Fruit fly (Drosophila melanogaster) whole organism, embryonic: ENCODE results near the gene Ac13E.

Experiments
- CG10979 ChIP-seq: fragments of 200-800 bp; sonication (Bioruptor generic); optimal IDR thresholded peaks from 2 replicates; lab custom pipeline; 2018; ENCODE audit warnings: missing biosample characterization, mild to moderate bottlenecking, missing genetic modification characterization, moderate library complexity
- CG12155 ChIP-seq: fragments of 200-800 bp; sonication (Bioruptor generic); optimal IDR thresholded peaks from 3 replicates; lab custom pipeline; 2016; ENCODE audit warnings: missing biosample characterization, missing genetic modification characterization
- CG17829 ChIP-seq: fragments of 200-800 bp; optimal IDR thresholded peaks from 2 replicates; lab custom pipeline; 2019; ENCODE audit warnings: missing biosample characterization, mild to moderate bottlenecking, missing genetic modification characterization, moderate library complexity
- CG17912 ChIP-seq: fragments of 200-800 bp; sonication (Bioruptor generic); optimal IDR thresholded peaks from 2 replicates; lab custom pipeline; 2018; ENCODE audit warnings: missing biosample characterization, mild to moderate bottlenecking, missing genetic modification characterization
- CG18476 ChIP-seq: fragments of 200-800 bp; sonication (Bioruptor generic); optimal IDR thresholded peaks from 2 replicates; lab custom pipeline; 2016; ENCODE audit warnings: missing biosample characterization, mild to moderate bottlenecking, missing genetic modification characterization
- CG18599 ChIP-seq: fragments of 200-800 bp; sonication (Bioruptor generic); optimal IDR thresholded peaks from 3 replicates; lab custom pipeline; 2017; ENCODE audit warnings: missing biosample characterization, missing genetic modification characterization, mild to moderate bottlenecking, moderate library complexity, missing genetic modification reagents
- CG18764 ChIP-seq: fragments of 200-800 bp; sonication (Bioruptor generic); optimal IDR thresholded peaks from 3 replicates; lab custom pipeline; 2016; ENCODE audit warnings: missing biosample characterization, missing genetic modification characterization
- CG2712 ChIP-seq: fragments of 200-800 bp; optimal IDR thresholded peaks from 3 replicates; lab custom pipeline; 2019; ENCODE audit warnings: missing biosample characterization, mild to moderate bottlenecking, missing genetic modification characterization, moderate library complexity
- CG2875 ChIP-seq: fragments of 200-800 bp; sonication (Bioruptor generic); optimal IDR thresholded peaks from 2 replicates; lab custom pipeline; 2017; ENCODE audit warnings: missing biosample characterization, mild to moderate bottlenecking, missing genetic modification characterization, missing genetic modification reagents
- CG3847 ChIP-seq: fragments of 200-800 bp; sonication (Bioruptor generic); IDR thresholded peaks from 2 replicates; pipeline ENCODE4 v1.3.6; 2022; ENCODE audit warnings: missing biosample characterization, missing genetic modification characterization
- CG4328 ChIP-seq: fragments of 200-800 bp; sonication (Bioruptor generic); optimal IDR thresholded peaks from 3 replicates; lab custom pipeline; 2017; ENCODE audit warnings: missing biosample characterization, missing genetic modification reagents, missing genetic modification characterization
- CG6765 ChIP-seq: fragments of 200-800 bp; sonication (Bioruptor generic); optimal IDR thresholded peaks from 3 replicates; lab custom pipeline; 2017; ENCODE audit warnings: missing biosample characterization, mild to moderate bottlenecking, missing genetic modification characterization
- CG9609 ChIP-seq: fragments of 200-800 bp; sonication (Bioruptor generic); optimal IDR thresholded peaks from 3 replicates; lab custom pipeline; 2016; ENCODE audit warnings: missing biosample characterization, missing genetic modification characterization
- CG9797 ChIP-seq: fragments of 200-800 bp; sonication (Bioruptor generic); optimal IDR thresholded peaks from 3 replicates; lab custom pipeline; 2018; ENCODE audit warnings: missing biosample characterization, mild to moderate bottlenecking, missing genetic modification characterization
- Dad ChIP-seq: fragments of 200-800 bp; sonication (Bioruptor generic); optimal IDR thresholded peaks from 3 replicates; lab custom pipeline; 2016; ENCODE audit warnings: missing biosample characterization, missing genetic modification characterization
- Deaf1 ChIP-seq: fragments of 200-800 bp; optimal IDR thresholded peaks from 3 replicates; lab custom pipeline; 2019; ENCODE audit warnings: missing biosample characterization, mild to moderate bottlenecking, missing genetic modification characterization, moderate library complexity
- Dek ChIP-seq: fragments of 200-800 bp; sonication (Bioruptor generic); optimal IDR thresholded peaks from 3 replicates; lab custom pipeline; 2019; ENCODE audit warnings: missing biosample characterization, mild to moderate bottlenecking, missing genetic modification characterization, moderate library complexity
- Doc2 ChIP-seq: fragments of 200-800 bp; sonication (Bioruptor generic); IDR thresholded peaks from 2 replicates; pipeline ENCODE4 v1.3.6; 2022; ENCODE audit warnings: missing biosample characterization, missing genetic modification characterization
- Hr78 ChIP-seq, 2 experiments: fragments of 200-800 bp in 1 of 2; fragments of >200 bp in 1 of 2; sonication (Bioruptor generic) in 1 of 2; optimal IDR thresholded peaks; 2 replicates each; lab custom pipeline; 2017 to 2019; ENCODE audit warnings: missing biosample characterization in 2 of 2, missing genetic modification characterization in 2 of 2, mild to moderate bottlenecking in 1 of 2, moderate library complexity in 1 of 2
- Hsf ChIP-seq: fragments of 200-800 bp; sonication (Bioruptor generic); optimal IDR thresholded peaks from 3 replicates; lab custom pipeline; 2016; ENCODE audit warnings: missing biosample characterization, missing genetic modification characterization
- Neu2 ChIP-seq: fragments of 200-800 bp; sonication (Bioruptor generic); optimal IDR thresholded peaks from 3 replicates; lab custom pipeline; 2016; ENCODE audit warnings: missing biosample characterization, missing genetic modification characterization, borderline replicate concordance
- Nf-YA ChIP-seq: fragments of 200-800 bp; sonication (Bioruptor generic); IDR thresholded peaks from 2 replicates; pipeline ENCODE4 v1.3.6; 2022; ENCODE audit warnings: missing biosample characterization, missing genetic modification characterization
- Opbp ChIP-seq: fragments of 200-800 bp; sonication (Bioruptor generic); IDR thresholded peaks from 3 replicates; pipeline ENCODE4 v1.3.6; 2022; ENCODE audit warnings: missing biosample characterization, missing genetic modification characterization; ENCODE audit not compliant: partially characterized antibody
- Pdp1 ChIP-seq, 2 experiments: fragments of 200-800 bp; sonication (Bioruptor generic); optimal IDR thresholded peaks; 3 replicates each; lab custom pipeline; 2016; ENCODE audit warnings: missing biosample characterization in 2 of 2, missing genetic modification characterization in 2 of 2, mild to moderate bottlenecking in 1 of 2, moderate library complexity in 1 of 2
- Rfx ChIP-seq: fragments of 200-800 bp; sonication (Bioruptor generic); IDR thresholded peaks from 2 replicates; pipeline ENCODE4 v1.3.6; 2022; ENCODE audit warnings: missing biosample characterization, missing genetic modification characterization
- Sin3A ChIP-seq: fragments of >200 bp; optimal IDR thresholded peaks from 2 replicates; lab custom pipeline; 2018
- Sox102F ChIP-seq: fragments of 200-800 bp; sonication (Bioruptor generic); optimal IDR thresholded peaks from 2 replicates; lab custom pipeline; 2018; ENCODE audit warnings: missing biosample characterization, mild to moderate bottlenecking, missing genetic modification characterization, moderate library complexity
- Taf1 ChIP-seq: fragments of 200-800 bp; sonication (Bioruptor generic); IDR thresholded peaks from 2 replicates; pipeline ENCODE4 v1.3.6; 2022; ENCODE audit warnings: missing biosample characterization, missing genetic modification characterization
- Tbp ChIP-seq: fragments of >200 bp; optimal IDR thresholded peaks from 2 replicates; lab custom pipeline; 2018; ENCODE audit warnings: missing biosample characterization, missing genetic modification characterization
- YL-1 ChIP-seq: fragments of 200-800 bp; sonication (Bioruptor generic); optimal IDR thresholded peaks from 3 replicates; lab custom pipeline; 2017; ENCODE audit warnings: missing biosample characterization, mild to moderate bottlenecking, missing genetic modification characterization
- ac ChIP-seq: fragments of 200-800 bp; sonication (Bioruptor generic); optimal IDR thresholded peaks from 3 replicates; lab custom pipeline; 2017; ENCODE audit warnings: missing biosample characterization, mild to moderate bottlenecking, missing genetic modification characterization
- ash1 ChIP-seq: fragments of 200-800 bp; sonication (Bioruptor generic); optimal IDR thresholded peaks from 2 replicates; lab custom pipeline; 2018; ENCODE audit warnings: missing biosample characterization, mild to moderate bottlenecking, missing genetic modification characterization
- az2 ChIP-seq: fragments of 200-800 bp; sonication (Bioruptor generic); optimal IDR thresholded peaks from 3 replicates; lab custom pipeline; 2016; ENCODE audit warnings: missing biosample characterization, missing genetic modification characterization
- bcd ChIP-seq: fragments of 200-800 bp; sonication (Bioruptor generic); optimal IDR thresholded peaks from 2 replicates; lab custom pipeline; 2017; ENCODE audit warnings: missing biosample characterization, mild to moderate bottlenecking, missing genetic modification characterization
- bsh ChIP-seq, 2 experiments: fragments of 200-800 bp; sonication (Bioruptor generic); optimal IDR thresholded peaks; 2 replicates each; lab custom pipeline; 2017 to 2018; ENCODE audit warnings: mild to moderate bottlenecking in 2 of 2, missing biosample characterization in 2 of 2, missing genetic modification characterization in 2 of 2, moderate library complexity in 1 of 2
- btn ChIP-seq: fragments of 200-800 bp; sonication (Bioruptor generic); optimal IDR thresholded peaks from 2 replicates; lab custom pipeline; 2016; ENCODE audit warnings: missing biosample characterization, missing genetic modification characterization
- cad ChIP-seq: fragments of >200 bp; optimal IDR thresholded peaks from 2 replicates; lab custom pipeline; 2017; ENCODE audit warnings: missing biosample characterization, missing genetic modification characterization
- chif ChIP-seq, 2 experiments: fragments of 200-800 bp; sonication (Bioruptor generic); optimal IDR thresholded peaks; 3 replicates each; lab custom pipeline; 2016; ENCODE audit warnings: missing biosample characterization in 2 of 2, missing genetic modification characterization in 2 of 2
- ci ChIP-seq: fragments of 200-800 bp; sonication (Bioruptor generic); IDR thresholded peaks from 3 replicates; pipeline ENCODE4 v1.3.6; 2022; ENCODE audit warnings: missing biosample characterization, missing genetic modification characterization
- cwo ChIP-seq: fragments of 200-800 bp; sonication (Bioruptor generic); optimal IDR thresholded peaks from 3 replicates; lab custom pipeline; 2017; ENCODE audit warnings: missing biosample characterization, missing genetic modification characterization, mild to moderate bottlenecking, moderate library complexity, missing genetic modification reagents
- da ChIP-seq: fragments of 200-800 bp; sonication (Bioruptor generic); optimal IDR thresholded peaks from 2 replicates; lab custom pipeline; 2016; ENCODE audit warnings: missing biosample characterization, missing genetic modification characterization
- dan ChIP-seq: fragments of 200-800 bp; sonication (Bioruptor generic); IDR thresholded peaks from 2 replicates; pipeline ENCODE4 v1.3.6; 2022; ENCODE audit warnings: missing biosample characterization, missing genetic modification characterization
- ems ChIP-seq: fragments of 200-800 bp; sonication (Bioruptor generic); optimal IDR thresholded peaks from 3 replicates; lab custom pipeline; 2016; ENCODE audit warnings: missing biosample characterization, missing genetic modification characterization
- gcm ChIP-seq: fragments of 200-800 bp; sonication (Bioruptor generic); optimal IDR thresholded peaks from 2 replicates; lab custom pipeline; 2019; ENCODE audit warnings: missing biosample characterization, mild to moderate bottlenecking, missing genetic modification characterization, moderate library complexity
- knrl ChIP-seq: fragments of 200-800 bp; sonication (Bioruptor generic); IDR thresholded peaks from 3 replicates; pipeline ENCODE4 v1.3.6; 2022; ENCODE audit warnings: missing biosample characterization, missing genetic modification characterization; ENCODE audit not compliant: partially characterized antibody
- pb ChIP-seq: fragments of 200-800 bp; sonication (Bioruptor generic); optimal IDR thresholded peaks from 3 replicates; lab custom pipeline; 2016; ENCODE audit warnings: missing biosample characterization, missing genetic modification characterization
- psq ChIP-seq: fragments of 200-800 bp; sonication (Bioruptor generic); optimal IDR thresholded peaks from 2 replicates; lab custom pipeline; 2017; ENCODE audit warnings: missing biosample characterization, missing genetic modification characterization
- ro ChIP-seq: fragments of 200-800 bp; sonication (Bioruptor generic); IDR thresholded peaks from 2 replicates; pipeline ENCODE4 v1.3.6; 2022; ENCODE audit warnings: missing biosample characterization, missing genetic modification characterization
- schlank ChIP-seq: fragments of 200-800 bp; sonication (Bioruptor generic); optimal IDR thresholded peaks from 2 replicates; lab custom pipeline; 2018; ENCODE audit warnings: missing biosample characterization, mild to moderate bottlenecking, missing genetic modification characterization
- sna ChIP-seq: fragments of 200-800 bp; sonication (Bioruptor generic); IDR thresholded peaks from 2 replicates; pipeline ENCODE4 v1.3.6; 2022; ENCODE audit warnings: missing biosample characterization, missing genetic modification characterization; ENCODE audit not compliant: partially characterized antibody

Gene Ac13E

DNA sequence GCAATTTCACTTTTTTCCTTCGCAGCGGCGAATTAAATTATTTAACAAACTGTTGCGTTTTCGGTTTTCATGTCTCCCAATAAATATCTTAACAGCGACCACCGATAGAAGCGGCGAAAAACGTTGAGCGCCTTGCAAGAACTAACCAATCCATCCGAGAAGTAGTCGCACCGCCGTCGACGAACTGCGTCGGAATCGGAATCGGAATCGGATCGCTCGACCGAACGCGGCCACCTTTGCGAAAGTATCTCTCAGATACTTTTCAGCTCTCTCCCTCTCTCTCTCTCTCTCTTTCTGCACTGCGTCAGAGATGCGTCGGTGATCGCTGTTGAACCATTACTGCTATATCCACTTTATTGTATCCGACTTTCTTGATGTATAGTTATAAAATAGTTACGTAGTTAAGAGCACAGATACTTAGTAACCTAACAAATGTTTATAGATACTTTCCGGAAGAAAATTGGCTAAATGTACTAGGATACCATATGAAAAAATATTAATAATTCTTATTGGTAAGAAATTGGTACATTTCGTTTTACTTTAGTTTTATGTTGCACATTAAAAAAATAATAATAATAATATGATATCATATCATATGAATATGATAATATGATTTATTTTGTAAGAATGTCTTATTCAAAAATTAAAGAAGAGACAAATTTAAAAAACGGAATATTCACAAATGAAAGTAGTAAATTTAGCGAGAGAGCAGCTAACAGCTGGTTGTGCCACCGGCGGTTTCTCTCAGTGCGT, 39.6 kb upstream of the Ac13E start, which contains the start of gene Chsy (continued):
- TF ChIP-seq Nf-YA (GFP tag; lab: Robert Waterston, UW) (no peak), ash1 (GFP tag; lab: Kevin White, UChicago) (no peak), sna (no peak), Hsf (no peak), Neu2 (GFP tag; lab: Kevin White, UChicago) (no peak), ac (no peak), CG9609 (GFP tag; lab: Kevin White, UChicago) (no peak), Rfx (GFP tag; lab: Robert Waterston, UW) (peak; percentile 52), cwo (no peak), Pdp1 (GFP tag; optimal IDR thresholded peaks at IDR 0.05; lab: Kevin White, UChicago) (no peak), psq (GFP tag; lab: Kevin White, UChicago) (no peak), ci (peak; percentile 34; the same call in 1 of the 3 replicates), pb (GFP tag; lab: Kevin White, UChicago) (no peak), schlank (no peak), CG18599 (no peak), ems (no peak), CG3847 (GFP tag; lab: Robert Waterston, UW) (no peak), Sin3A (lab: Kevin White, UChicago) (no peak), Dad (GFP tag; lab: Kevin White, UChicago) (no peak), ro (GFP tag; lab: Robert Waterston, UW) (no peak), cad (GFP tag; lab: Kevin White, UChicago) (no peak), bcd (GFP tag; lab: Kevin White, UChicago) (no peak), dan (no peak), CG18764 (GFP tag; lab: Kevin White, UChicago) (no peak), Doc2 (GFP tag; lab: Robert Waterston, UW) (no peak), az2 (no peak), da (GFP tag; lab: Kevin White, UChicago) (no peak), CG9797 (GFP tag; lab: Kevin White, UChicago) (no peak), knrl (GFP tag; lab: Robert Waterston, UW) (no peak), gcm (no peak), CG17912 (no peak), CG17829 (tag; lab: Kevin White, UChicago) (peak; percentile 21), btn (GFP tag; lab: Kevin White, UChicago) (no peak), bsh (GFP tag; optimal IDR thresholded peaks at IDR 0.05; lab: Kevin White, UChicago) (peak in 1 of 2 experiments; percentile 17), Tbp (GFP tag; lab: Kevin White, UChicago) (no peak), CG10979 (tag; lab: Kevin White, UChicago) (no peak), CG4328 (no peak), CG12155 (no peak), YL-1 (GFP tag; lab: Kevin White, UChicago) (no peak), CG18476 (no peak), Sox102F (GFP tag; lab: Kevin White, UChicago) (no peak), chif (GFP tag; optimal IDR thresholded peaks at IDR 0.05; lab: Kevin White, UChicago) (no peak), Opbp (0 out of 3 replicates have a peak, but pooled peaks have one; percentile 5), Dek (tag; lab: Kevin White, UChicago) (no peak), CG6765 (no peak), CG2875 (GFP tag; lab: Kevin White, UChicago) (no peak), CG2712 (no peak), Hr78 (GFP tag; optimal IDR thresholded peaks at IDR 0.05; lab: Kevin White, UChicago) (no peak), Taf1 (GFP tag; lab: Robert Waterston, UW) (no peak), Deaf1 (tag; lab: Kevin White, UChicago) (peak; percentile 95)
